Fruit fly (Drosophila melanogaster) whole organism, embryonic: ENCODE measurements around the gene Ube3a.

ENCODE experiments used
- ATbp ChIP-seq: fragments of 200-800 bp; sonication (Bioruptor generic); optimal IDR thresholded peaks from 2 replicates; lab custom pipeline; 2017; ENCODE audit warnings: missing biosample characterization, mild to moderate bottlenecking, missing genetic modification characterization, missing genetic modification reagents
- Ada2b ChIP-seq: fragments of 200-800 bp; sonication (Bioruptor generic); IDR thresholded peaks from 2 replicates; pipeline ENCODE4 v1.3.6; 2022; ENCODE audit warnings: missing biosample characterization, missing genetic modification characterization
- B-H1 ChIP-seq: fragments of 200-800 bp; sonication (Bioruptor generic); IDR thresholded peaks from 3 replicates; pipeline ENCODE4 v1.3.6; 2022; ENCODE audit warnings: missing biosample characterization, missing genetic modification characterization
- CG10462 ChIP-seq: fragments of 200-800 bp; sonication (Bioruptor generic); optimal IDR thresholded peaks from 2 replicates; lab custom pipeline; 2016; ENCODE audit warnings: missing biosample characterization, missing genetic modification characterization
- CG11696 ChIP-seq: fragments of 200-800 bp; sonication (Bioruptor generic); IDR thresholded peaks from 2 replicates; pipeline ENCODE4 v1.3.6; 2022; ENCODE audit warnings: missing biosample characterization, missing genetic modification characterization
- CG12071 ChIP-seq: fragments of 200-800 bp; sonication (Bioruptor generic); optimal IDR thresholded peaks from 3 replicates; lab custom pipeline; 2018; ENCODE audit warnings: missing biosample characterization, mild to moderate bottlenecking, missing genetic modification characterization
- CG12659 ChIP-seq: fragments of 200-800 bp; sonication (Bioruptor generic); optimal IDR thresholded peaks from 3 replicates; lab custom pipeline; 2017; ENCODE audit warnings: mild to moderate bottlenecking, missing biosample characterization, missing genetic modification reagents, missing genetic modification characterization
- CG16779 ChIP-seq: fragments of 200-800 bp; sonication (Bioruptor generic); IDR thresholded peaks from 2 replicates; pipeline ENCODE4 v1.3.6; 2022; ENCODE audit warnings: missing biosample characterization, missing genetic modification characterization
- CG17328 ChIP-seq: fragments of 200-800 bp; sonication (Bioruptor generic); IDR thresholded peaks from 2 replicates; pipeline ENCODE4 v1.3.6; 2022; ENCODE audit warnings: missing biosample characterization, missing genetic modification characterization
- CG2202 ChIP-seq: fragments of 200-800 bp; sonication (Bioruptor generic); optimal IDR thresholded peaks from 2 replicates; lab custom pipeline; 2018; ENCODE audit warnings: missing biosample characterization, mild to moderate bottlenecking, missing genetic modification characterization
- CG31441 ChIP-seq: fragments of 200-800 bp; sonication (Bioruptor generic); IDR thresholded peaks from 2 replicates; pipeline ENCODE4 v1.3.6; 2022; ENCODE audit warnings: missing biosample characterization, missing genetic modification characterization
- CG34422 ChIP-seq: fragments of 200-800 bp; sonication (Bioruptor generic); IDR thresholded peaks from 3 replicates; pipeline ENCODE4 v1.3.6; 2022; ENCODE audit warnings: missing biosample characterization, missing genetic modification characterization
- CG3847 ChIP-seq: fragments of 200-800 bp; sonication (Bioruptor generic); IDR thresholded peaks from 2 replicates; pipeline ENCODE4 v1.3.6; 2022; ENCODE audit warnings: missing biosample characterization, missing genetic modification characterization
- CG4282 ChIP-seq: fragments of 200-800 bp; sonication (Bioruptor generic); optimal IDR thresholded peaks from 2 replicates; lab custom pipeline; 2016; ENCODE audit warnings: missing biosample characterization, missing genetic modification characterization
- CG4617 ChIP-seq: fragments of 200-800 bp; sonication (Bioruptor generic); optimal IDR thresholded peaks from 3 replicates; lab custom pipeline; 2016; ENCODE audit warnings: missing biosample characterization, missing genetic modification characterization, borderline replicate concordance
- CG7357 ChIP-seq: fragments of 200-800 bp; sonication (Bioruptor generic); IDR thresholded peaks from 3 replicates; pipeline ENCODE4 v1.3.6; 2022; ENCODE audit warnings: missing biosample characterization, missing genetic modification characterization
- CG7786 ChIP-seq: fragments of 200-800 bp; sonication (Bioruptor generic); optimal IDR thresholded peaks from 2 replicates; lab custom pipeline; 2016; ENCODE audit warnings: missing biosample characterization, missing genetic modification characterization
- CG7987 ChIP-seq: fragments of 200-800 bp; sonication (Bioruptor generic); optimal IDR thresholded peaks from 2 replicates; lab custom pipeline; 2018; ENCODE audit warnings: missing biosample characterization, mild to moderate bottlenecking, missing genetic modification characterization, moderate library complexity
- CG8089 ChIP-seq: fragments of 200-800 bp; sonication (Bioruptor generic); optimal IDR thresholded peaks from 3 replicates; lab custom pipeline; 2016; ENCODE audit warnings: missing biosample characterization, missing genetic modification characterization
- CG8924 ChIP-seq: fragments of 200-800 bp; optimal IDR thresholded peaks from 3 replicates; lab custom pipeline; 2019; ENCODE audit warnings: missing biosample characterization, mild to moderate bottlenecking, missing genetic modification characterization, moderate library complexity
- Camta ChIP-seq: fragments of 200-800 bp; sonication (Bioruptor generic); optimal IDR thresholded peaks from 2 replicates; lab custom pipeline; 2016; ENCODE audit warnings: missing biosample characterization, missing genetic modification characterization
- CkIIα-i1 ChIP-seq: fragments of 200-800 bp; sonication (Bioruptor generic); IDR thresholded peaks from 2 replicates; pipeline ENCODE4 v1.3.6; 2022; ENCODE audit warnings: missing biosample characterization, missing genetic modification characterization
- Dbx ChIP-seq: fragments of 200-800 bp; sonication (Bioruptor generic); IDR thresholded peaks from 3 replicates; pipeline ENCODE4 v1.3.6; 2022; ENCODE audit warnings: missing biosample characterization, missing genetic modification characterization
- Dfd ChIP-seq, 2 experiments: fragments of >200 bp; optimal IDR thresholded peaks; 2 replicates each; lab custom pipeline; 2017; ENCODE audit warnings: missing biosample characterization in 2 of 2, missing genetic modification characterization in 2 of 2
- Ets65A ChIP-seq: fragments of 200-800 bp; sonication (Bioruptor generic); peaks from one replicate; lab custom pipeline; 2016; ENCODE audit warnings: missing biosample characterization, missing genetic modification characterization
- Gsc ChIP-seq: fragments of 200-800 bp; sonication (Bioruptor generic); IDR thresholded peaks from 2 replicates; pipeline ENCODE4 v1.3.6; 2022; ENCODE audit warnings: missing biosample characterization, missing genetic modification characterization
- Hr78 ChIP-seq, 2 experiments: fragments of 200-800 bp in 1 of 2; fragments of >200 bp in 1 of 2; sonication (Bioruptor generic) in 1 of 2; optimal IDR thresholded peaks; 2 replicates each; lab custom pipeline; 2017 to 2019; ENCODE audit warnings: missing biosample characterization in 2 of 2, missing genetic modification characterization in 2 of 2, mild to moderate bottlenecking in 1 of 2, moderate library complexity in 1 of 2
- NC2α ChIP-seq: fragments of 200-800 bp; sonication (Bioruptor generic); optimal IDR thresholded peaks from 2 replicates; lab custom pipeline; 2016; ENCODE audit warnings: missing biosample characterization, missing genetic modification characterization
- Poxn ChIP-seq: fragments of 200-800 bp; sonication (Bioruptor generic); IDR thresholded peaks from 2 replicates; pipeline ENCODE4 v1.3.6; 2022; ENCODE audit warnings: missing biosample characterization, missing genetic modification characterization
- ato ChIP-seq: fragments of 200-800 bp; sonication (Bioruptor generic); IDR thresholded peaks from 2 replicates; pipeline ENCODE4 v1.3.6; 2022; ENCODE audit warnings: missing biosample characterization, missing genetic modification characterization; ENCODE audit not compliant: partially characterized antibody
- az2 ChIP-seq: fragments of 200-800 bp; sonication (Bioruptor generic); optimal IDR thresholded peaks from 3 replicates; lab custom pipeline; 2016; ENCODE audit warnings: missing biosample characterization, missing genetic modification characterization
- cad ChIP-seq: fragments of >200 bp; optimal IDR thresholded peaks from 2 replicates; lab custom pipeline; 2017; ENCODE audit warnings: missing biosample characterization, missing genetic modification characterization
- crol ChIP-seq: fragments of 200-800 bp; sonication (Bioruptor generic); IDR thresholded peaks from 2 replicates; pipeline ENCODE4 v1.3.6; 2022; ENCODE audit warnings: missing biosample characterization, missing genetic modification characterization
- danr ChIP-seq: fragments of 200-800 bp; sonication (Bioruptor generic); IDR thresholded peaks from 2 replicates; pipeline ENCODE4 v1.3.6; 2022; ENCODE audit warnings: missing biosample characterization, missing genetic modification characterization
- dati ChIP-seq: fragments of 200-800 bp; sonication (Bioruptor generic); IDR thresholded peaks from 2 replicates; pipeline ENCODE4 v1.3.6; 2022; ENCODE audit warnings: missing biosample characterization, missing genetic modification characterization
- eve ChIP-seq, 2 experiments: fragments of >200 bp; optimal IDR thresholded peaks; 2 replicates each; lab custom pipeline; 2017; ENCODE audit warnings: missing biosample characterization in 2 of 2, missing genetic modification characterization in 2 of 2
- gem ChIP-seq: fragments of 200-800 bp; sonication (Bioruptor generic); optimal IDR thresholded peaks from 2 replicates; lab custom pipeline; 2019; ENCODE audit warnings: missing biosample characterization, mild to moderate bottlenecking, missing genetic modification characterization, moderate library complexity
- klu ChIP-seq: fragments of 200-800 bp; sonication (Bioruptor generic); IDR thresholded peaks from 2 replicates; pipeline ENCODE4 v1.3.6; 2022; ENCODE audit warnings: missing biosample characterization, missing genetic modification characterization
- kni ChIP-seq: fragments of 200-800 bp; sonication (Bioruptor generic); optimal IDR thresholded peaks from 3 replicates; lab custom pipeline; 2017; ENCODE audit warnings: mild to moderate bottlenecking, missing biosample characterization, missing genetic modification reagents, missing genetic modification characterization
- lilli ChIP-seq: fragments of 200-800 bp; sonication (Bioruptor generic); optimal IDR thresholded peaks from 3 replicates; lab custom pipeline; 2016; ENCODE audit warnings: missing biosample characterization, missing genetic modification characterization
- maf-S ChIP-seq: fragments of 200-800 bp; sonication (Bioruptor generic); optimal IDR thresholded peaks from 2 replicates; lab custom pipeline; 2016; ENCODE audit warnings: missing biosample characterization, missing genetic modification characterization
- mirr ChIP-seq: fragments of 200-800 bp; sonication (Bioruptor generic); optimal IDR thresholded peaks from 3 replicates; lab custom pipeline; 2018; ENCODE audit warnings: missing biosample characterization, mild to moderate bottlenecking, missing genetic modification characterization
- pnt ChIP-seq: fragments of 200-800 bp; sonication (Bioruptor generic); optimal IDR thresholded peaks from 3 replicates; lab custom pipeline; 2016; ENCODE audit warnings: missing biosample characterization, missing genetic modification characterization
- sens ChIP-seq: fragments of 200-800 bp; sonication (Bioruptor generic); peaks from one replicate; lab custom pipeline; 2016; ENCODE audit warnings: missing biosample characterization, missing genetic modification characterization
- seq ChIP-seq: fragments of 200-800 bp; sonication (Bioruptor generic); IDR thresholded peaks from 2 replicates; pipeline ENCODE4 v1.3.6; 2022; ENCODE audit warnings: missing biosample characterization, missing genetic modification characterization
- sim ChIP-seq: fragments of 200-800 bp; sonication (Bioruptor generic); IDR thresholded peaks from 2 replicates; pipeline ENCODE4 v1.3.6; 2022; ENCODE audit warnings: missing biosample characterization, missing genetic modification characterization
- sug ChIP-seq: fragments of 200-800 bp; optimal IDR thresholded peaks from 2 replicates; lab custom pipeline; 2019; ENCODE audit warnings: missing biosample characterization, mild to moderate bottlenecking, missing genetic modification characterization, moderate library complexity
- tgo ChIP-seq: fragments of 200-800 bp; sonication (Bioruptor generic); IDR thresholded peaks from 3 replicates; pipeline ENCODE4 v1.3.6; 2022; ENCODE audit warnings: missing biosample characterization, missing genetic modification characterization
- tin ChIP-seq: fragments of 200-800 bp; sonication (Bioruptor generic); optimal IDR thresholded peaks from 3 replicates; lab custom pipeline; 2016; ENCODE audit warnings: missing biosample characterization, missing genetic modification characterization
- zen2 ChIP-seq: fragments of 200-800 bp; sonication (Bioruptor generic); IDR thresholded peaks from 3 replicates; pipeline ENCODE4 v1.3.6; 2022; ENCODE audit warnings: missing biosample characterization, missing genetic modification characterization; ENCODE audit not compliant: partially characterized antibody

Gene Ube3a

DNA sequence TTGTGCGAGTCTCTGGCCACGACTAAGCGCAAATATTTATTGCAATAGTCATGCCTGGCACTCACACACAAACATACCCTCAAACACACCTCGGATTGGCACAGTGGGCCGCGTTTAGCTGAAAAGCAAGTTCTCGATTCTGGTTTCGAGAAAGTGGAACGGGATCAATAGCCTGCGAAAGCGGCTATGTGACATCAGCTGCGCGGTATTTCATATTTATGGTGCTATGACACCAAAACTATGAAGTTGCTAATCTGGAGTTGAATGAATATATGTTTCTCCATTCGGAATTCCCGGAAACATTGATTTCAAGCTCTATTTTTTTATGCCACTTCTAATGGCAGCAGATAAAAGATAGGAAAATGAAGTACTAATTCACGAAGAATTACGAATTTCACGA, 7.5 kb upstream of the Ube3a start (continued):
- TF ChIP-seq Hr78 (GFP tag; optimal IDR thresholded peaks at IDR 0.05; lab: Kevin White, UChicago), result no peak
- TF ChIP-seq eve (GFP tag; optimal IDR thresholded peaks at IDR 0.05; lab: Kevin White, UChicago), result no peak
- TF ChIP-seq CG3847 (GFP tag; lab: Robert Waterston, UW), result no peak
- no peak for TF ChIP-seq sim (GFP tag; lab: Robert Waterston, UW)
- TF ChIP-seq CG8089, result no peak
- TF ChIP-seq ATbp, result no peak
- TF ChIP-seq CG4617 (GFP tag; lab: Kevin White, UChicago), result no peak
- no peak for TF ChIP-seq CG2202 (tag; lab: Kevin White, UChicago)
- TF ChIP-seq CG17328 (GFP tag; lab: Robert Waterston, UW), result no peak
- TF ChIP-seq pnt, result no peak
- TF ChIP-seq danr (GFP tag; lab: Robert Waterston, UW), result no peak
- no peak for TF ChIP-seq crol (GFP tag; lab: Robert Waterston, UW)
- TF ChIP-seq klu (GFP tag; lab: Robert Waterston, UW), result no peak
- TF ChIP-seq B-H1 (GFP tag; lab: Robert Waterston, UW), result no peak
- no peak for TF ChIP-seq Ada2b (GFP tag; lab: Robert Waterston, UW)
- no peak for TF ChIP-seq CG7786 (GFP tag; lab: Kevin White, UChicago)
- no peak for TF ChIP-seq CG4282
- TF ChIP-seq Dbx (GFP tag; lab: Robert Waterston, UW), result no peak
- TF ChIP-seq Ets65A, result peak; percentile 45
- TF ChIP-seq Gsc, result no peak
- no peak for TF ChIP-seq ato (GFP tag; lab: Robert Waterston, UW)
- TF ChIP-seq sug (tag; lab: Kevin White, UChicago), result no peak
- peak; percentile 75 for TF ChIP-seq sens (GFP tag; lab: Kevin White, UChicago)
- no peak for TF ChIP-seq CG8924
- TF ChIP-seq az2 (GFP tag; lab: Kevin White, UChicago), result no peak
- no peak for TF ChIP-seq seq
- TF ChIP-seq zen2 (GFP tag; lab: Robert Waterston, UW), result no peak
- no peak for TF ChIP-seq CkIIα-i1 (GFP tag; lab: Robert Waterston, UW)
- no peak for TF ChIP-seq tgo (GFP tag; lab: Robert Waterston, UW)
- TF ChIP-seq CG16779, result 0 out of 2 replicates have a peak, but pooled peaks have one; percentile 39
- TF ChIP-seq, all 482 proteins: peak for 5

DNA sequence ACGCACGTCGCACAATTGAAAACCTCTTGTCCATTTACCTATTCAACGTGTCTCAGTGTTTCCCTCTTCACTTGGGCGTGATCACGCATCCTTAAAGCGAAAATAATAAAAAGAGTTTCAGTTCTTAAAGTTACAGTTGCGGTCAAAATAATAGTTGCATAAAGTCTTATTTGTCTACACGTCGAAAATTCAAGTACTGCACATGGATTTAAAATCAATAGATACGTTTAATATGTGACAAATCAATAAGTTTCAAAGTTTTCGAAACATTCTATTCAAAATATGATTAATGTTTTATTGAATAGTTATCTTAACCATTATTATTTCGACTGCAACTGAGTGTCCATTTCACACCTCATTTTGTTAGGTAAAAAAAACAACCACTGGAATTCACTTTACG, 5.8 kb upstream of the Ube3a start:
- TF ChIP-seq tin (GFP tag; lab: Kevin White, UChicago), result no peak
- TF ChIP-seq CG17328 (GFP tag; lab: Robert Waterston, UW), result no peak
- TF ChIP-seq gem (tag; lab: Kevin White, UChicago), result peak; percentile 17
- peak; percentile 67 for TF ChIP-seq CG11696 (GFP tag; lab: Robert Waterston, UW)
- no peak for TF ChIP-seq lilli (GFP tag; lab: Kevin White, UChicago)
- no peak for TF ChIP-seq CG31441 (GFP tag; lab: Robert Waterston, UW)
- no peak for TF ChIP-seq kni (GFP tag; lab: Kevin White, UChicago)
- peak; percentile 51 for TF ChIP-seq sens (GFP tag; lab: Kevin White, UChicago)
- TF ChIP-seq CG12659 (GFP tag; lab: Kevin White, UChicago), result no peak
- no peak for TF ChIP-seq CG10462
- TF ChIP-seq, all 482 proteins: peak for 3

DNA sequence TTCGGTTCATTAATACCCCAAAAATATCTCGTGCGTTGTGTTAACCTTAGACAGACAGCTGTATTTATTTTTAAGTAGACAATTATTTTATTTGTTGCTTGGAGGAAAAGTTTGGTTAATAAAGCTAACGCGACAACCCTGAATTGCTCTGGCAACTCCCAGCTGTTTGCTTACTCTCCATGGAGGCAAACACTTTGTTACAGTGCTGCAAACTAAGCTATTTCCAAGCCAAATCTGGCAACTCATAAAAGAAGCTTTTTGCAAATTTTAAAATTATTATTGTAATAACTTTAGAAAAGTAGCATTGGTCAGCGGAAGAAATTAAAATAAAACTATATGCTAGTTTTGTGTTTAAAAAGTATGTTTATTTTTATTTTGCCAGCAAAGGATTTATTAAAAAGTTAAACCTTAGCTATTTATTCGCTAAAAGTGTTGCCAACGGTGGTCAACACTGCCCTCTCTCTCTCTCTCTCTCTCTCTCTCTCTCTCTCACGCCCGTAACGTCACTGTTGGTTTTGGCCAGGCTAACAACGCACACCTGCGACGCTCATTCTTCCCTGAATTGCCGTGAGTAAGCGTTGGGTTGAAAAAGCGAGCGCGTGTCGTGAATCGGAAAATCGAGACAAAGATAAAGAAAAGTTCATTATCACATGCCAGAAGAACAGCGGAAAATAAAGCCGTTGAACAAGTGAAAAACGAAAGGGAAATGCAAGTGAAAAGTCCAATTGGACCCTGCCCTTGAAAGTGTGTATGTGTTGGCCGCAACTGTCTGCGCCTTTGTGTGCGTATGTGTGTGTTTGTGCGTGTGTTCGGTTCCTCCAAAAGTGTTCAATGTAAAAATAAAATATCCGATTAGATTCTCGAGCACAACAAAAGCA, 5.1 kb upstream of the Ube3a start:
- TF ChIP-seq Dfd (GFP tag; optimal IDR thresholded peaks at IDR 0.05; lab: Kevin White, UChicago) (no peak), cad (no peak), CG16779 (peak; percentile 92), Poxn (GFP tag; lab: Robert Waterston, UW) (peak; percentile 86), dati (peak; percentile 87), CG7357 (GFP tag; lab: Robert Waterston, UW) (peak; percentile 84), NC2α (GFP tag; lab: Kevin White, UChicago) (peak; percentile 82), Camta (GFP tag; lab: Kevin White, UChicago) (peak; percentile 87), CG34422 (peak; percentile 92), maf-S (peak; percentile 83), mirr (peak; percentile 64), CG7987 (GFP tag; lab: Kevin White, UChicago) (peak; percentile 75), CG12071 (GFP tag; lab: Kevin White, UChicago) (peak; percentile 92), Ets65A (peak; percentile 97)
